Worm (Caenorhabditis elegans) whole organism, L1 larva: ENCODE measurements around the gene T20F7.3.

Experiments used
- blmp-1 ChIP-seq: fragments of 150-350 bp; optimal IDR thresholded peaks from 2 replicates; lab custom pipeline; 2014; ENCODE audit warnings: missing biosample characterization, missing genetic modification characterization
- dpl-1 ChIP-seq, 3 experiments: fragments of 150-350 bp in 2 of 3; sonication (generic microtip) in 1 of 3; optimal IDR thresholded peaks; 2 replicates each; lab custom pipeline; 2014 to 2017; ENCODE audit warnings: missing biosample characterization in 3 of 3, missing genetic modification characterization in 3 of 3, missing genetic modification reagents in 3 of 3
- mdl-1 ChIP-seq, 2 experiments: fragments of 150-350 bp; optimal IDR thresholded peaks; 2 replicates each; lab custom pipeline; 2014 to 2017; ENCODE audit warnings: missing biosample characterization in 2 of 2, missing genetic modification characterization in 2 of 2, inconsistent platforms in 1 of 2
- nhr-11 ChIP-seq: fragments of 150-350 bp; optimal IDR thresholded peaks from 2 replicates; lab custom pipeline; 2014; ENCODE audit warnings: missing biosample characterization, missing genetic modification characterization
- nhr-12 ChIP-seq: sonication (generic microtip); optimal IDR thresholded peaks from 2 replicates; lab custom pipeline; 2017; ENCODE audit warnings: missing biosample characterization, missing genetic modification characterization
- nhr-77 ChIP-seq: fragments of 150-350 bp; optimal IDR thresholded peaks from 2 replicates; lab custom pipeline; 2014; ENCODE audit warnings: missing biosample characterization, missing genetic modification characterization
- snpc-4 ChIP-seq: fragments of 150-350 bp; optimal IDR thresholded peaks from 2 replicates; lab custom pipeline; 2014; ENCODE audit warnings: missing biosample characterization, missing genetic modification characterization
- tlp-1 ChIP-seq: fragments of 150-350 bp; optimal IDR thresholded peaks from 2 replicates; lab custom pipeline; 2014; ENCODE audit warnings: missing biosample characterization, missing genetic modification characterization
- ztf-11 ChIP-seq, 2 experiments: sonication (generic microtip); optimal IDR thresholded peaks; 2 replicates each; lab custom pipeline; 2016 to 2017; ENCODE audit warnings: missing genetic modification characterization in 2 of 2, missing biosample characterization in 1 of 2, missing compliant biosample characterization in 1 of 2

ce11 chrX:16816854-16817253, 43.3 kb upstream of the T20F7.3 start:
- TF ChIP-seq tlp-1 = no peak
- no peak for TF ChIP-seq nhr-77 (tag; lab: Kevin White, UChicago)
- no peak for TF ChIP-seq nhr-11 (tag; lab: Kevin White, UChicago)
- no peak for TF ChIP-seq snpc-4 (tag; lab: Kevin White, UChicago)
- TF ChIP-seq blmp-1 (tag; lab: Kevin White, UChicago) = no peak
- no peak for TF ChIP-seq nhr-12 (tag; lab: Kevin White, UChicago)
- no peak for TF ChIP-seq ztf-11 (tag; optimal IDR thresholded peaks at IDR 0.05; lab: Kevin White, UChicago)
- TF ChIP-seq mdl-1 (tag; optimal IDR thresholded peaks at IDR 0.05; lab: Kevin White, UChicago) = no peak
- no peak for TF ChIP-seq dpl-1 (GFP tag; optimal IDR thresholded peaks at IDR 0.05; lab: Kevin White, UChicago)
